Worm (Caenorhabditis elegans) whole organism, L4 larva: ENCODE results near the gene Y60A3A.24.
"Not testable (repeated sequence)": the region's sequence is repeated elsewhere in the genome, so short reads cannot be mapped to it uniquely, and the experiment has no call there.

Experiments
- D1046.2 ChIP-seq: fragments of 200-800 bp; sonication (Bioruptor generic); IDR thresholded peaks from 2 replicates; pipeline ENCODE4 v1.3.6; 2022; ENCODE audit warnings: missing genetic modification characterization, missing compliant biosample characterization
- F10B5.3 ChIP-seq: sonication (generic microtip); optimal IDR thresholded peaks from 2 replicates; lab custom pipeline; 2016; ENCODE audit warnings: mild to moderate bottlenecking, missing genetic modification characterization, missing compliant biosample characterization
- F37D6.2 ChIP-seq: sonication (generic microtip); optimal IDR thresholded peaks from 2 replicates; lab custom pipeline; 2016; ENCODE audit warnings: mild to moderate bottlenecking, missing genetic modification characterization, missing compliant biosample characterization
- F49E8.2 ChIP-seq: sonication (generic microtip); optimal IDR thresholded peaks from 2 replicates; lab custom pipeline; 2016; ENCODE audit warnings: missing compliant biosample characterization, mild to moderate bottlenecking, missing genetic modification characterization, borderline replicate concordance
- R02D3.7 ChIP-seq: fragments of 150-350 bp; sonication (generic microtip); optimal IDR thresholded peaks from 3 replicates; lab custom pipeline; 2014; ENCODE audit warnings: missing biosample characterization, missing genetic modification characterization
- T26A8.4 ChIP-seq: fragments of 200-800 bp; sonication (Bioruptor generic); IDR thresholded peaks from 2 replicates; pipeline ENCODE4 v1.3.6; 2022; ENCODE audit warnings: missing genetic modification characterization, missing compliant biosample characterization
- Y48G9A.11 ChIP-seq: fragments of 200-800 bp; sonication (Bioruptor generic); IDR thresholded peaks from 2 replicates; pipeline ENCODE4 v1.3.6; 2022; ENCODE audit warnings: missing genetic modification reagents, missing genetic modification characterization, missing compliant biosample characterization
- Y75B8A.6 ChIP-seq: fragments of 200-800 bp; sonication (Bioruptor generic); IDR thresholded peaks from 2 replicates; pipeline ENCODE4 v1.3.6; 2022; ENCODE audit warnings: missing genetic modification reagents, missing genetic modification characterization, missing compliant biosample characterization
- aha-1 ChIP-seq: fragments of 150-350 bp; peaks from one replicate; lab custom pipeline; 2014; ENCODE audit warnings: missing biosample characterization, missing genetic modification characterization
- aly-2 ChIP-seq: sonication (generic microtip); optimal IDR thresholded peaks from 2 replicates; lab custom pipeline; 2018; ENCODE audit warnings: missing biosample characterization, missing genetic modification characterization
- ama-1 ChIP-seq: fragments of 150-350 bp; optimal IDR thresholded peaks from 2 replicates; lab custom pipeline; 2014; ENCODE audit warnings: inconsistent platforms, mixed read lengths
- attf-4 ChIP-seq: sonication (generic microtip); optimal IDR thresholded peaks from 3 replicates; lab custom pipeline; 2017; ENCODE audit warnings: missing biosample characterization, missing genetic modification characterization
- ceh-44 ChIP-seq: fragments of 200-800 bp; sonication (Bioruptor generic); IDR thresholded peaks from 2 replicates; pipeline ENCODE4 v1.3.6; 2022; ENCODE audit warnings: missing genetic modification reagents, missing genetic modification characterization, missing compliant biosample characterization
- ces-1 ChIP-seq: fragments of 150-350 bp; sonication (generic microtip); optimal IDR thresholded peaks from 4 replicates; lab custom pipeline; 2014; ENCODE audit warnings: missing biosample characterization, missing genetic modification reagents, missing genetic modification characterization
- daf-12 ChIP-seq: fragments of 150-350 bp; optimal IDR thresholded peaks from 2 replicates; lab custom pipeline; 2014; ENCODE audit warnings: missing biosample characterization, missing genetic modification reagents, missing genetic modification characterization
- daf-8 ChIP-seq: fragments of 200-800 bp; sonication (Bioruptor generic); IDR thresholded peaks from 2 replicates; pipeline ENCODE4 v1.3.6; 2022; ENCODE audit warnings: missing genetic modification characterization, missing compliant biosample characterization
- egl-43 ChIP-seq: fragments of 200-800 bp; sonication (Bioruptor generic); IDR thresholded peaks from 2 replicates; pipeline ENCODE4 v1.3.6; 2022; ENCODE audit warnings: missing genetic modification reagents, missing genetic modification characterization, missing compliant biosample characterization
- gei-8 ChIP-seq: fragments of 200-800 bp; sonication (Bioruptor generic); optimal IDR thresholded peaks from 2 replicates; lab custom pipeline; 2018; ENCODE audit warnings: mild to moderate bottlenecking, missing genetic modification characterization, missing compliant biosample characterization
- hif-1 ChIP-seq, 2 experiments: sonication (generic microtip); optimal IDR thresholded peaks; 2 replicates each; lab custom pipeline; 2016 to 2017; ENCODE audit warnings: missing compliant biosample characterization in 2 of 2, missing genetic modification characterization in 2 of 2, missing genetic modification reagents in 2 of 2, missing genotype in 2 of 2, mild to moderate bottlenecking in 1 of 2
- lin-15B ChIP-seq: fragments of 150-350 bp; sonication (generic microtip); optimal IDR thresholded peaks from 3 replicates; lab custom pipeline; 2014; ENCODE audit warnings: missing biosample characterization, missing genetic modification characterization
- lin-38 ChIP-seq: fragments of 200-800 bp; sonication (Bioruptor generic); IDR thresholded peaks from 2 replicates; pipeline ENCODE4 v1.3.6; 2022; ENCODE audit warnings: missing genetic modification reagents, missing genetic modification characterization, missing compliant biosample characterization
- lin-39 ChIP-seq: fragments of 150-350 bp; optimal IDR thresholded peaks from 2 replicates; lab custom pipeline; 2014; ENCODE audit warnings: missing biosample characterization, missing genetic modification reagents, missing genetic modification characterization
- lir-3 ChIP-seq: sonication (generic microtip); optimal IDR thresholded peaks from 2 replicates; lab custom pipeline; 2016; ENCODE audit warnings: mild to moderate bottlenecking, missing genetic modification characterization, missing compliant biosample characterization
- mxl-2 ChIP-seq: fragments of 200-800 bp; sonication (Bioruptor generic); conservative IDR thresholded peaks from 2 replicates; pipeline ENCODE4 v1.3.6; 2022; ENCODE audit warnings: missing genetic modification reagents, missing genetic modification characterization, missing compliant biosample characterization
- nhr-102 ChIP-seq: sonication (generic microtip); optimal IDR thresholded peaks from 2 replicates; lab custom pipeline; 2016; ENCODE audit warnings: mild to moderate bottlenecking, missing genetic modification characterization, moderate library complexity, missing compliant biosample characterization
- nhr-11 ChIP-seq: fragments of 150-350 bp; optimal IDR thresholded peaks from 2 replicates; lab custom pipeline; 2014; ENCODE audit warnings: missing biosample characterization, missing genetic modification characterization
- nhr-111 ChIP-seq: fragments of 200-800 bp; sonication (Bioruptor generic); optimal IDR thresholded peaks from 2 replicates; lab custom pipeline; 2018; ENCODE audit warnings: mild to moderate bottlenecking, missing genetic modification characterization, missing compliant biosample characterization
- nhr-42 ChIP-seq: fragments of 200-800 bp; sonication (Bioruptor generic); IDR thresholded peaks from 2 replicates; pipeline ENCODE4 v1.3.6; 2022; ENCODE audit warnings: missing genetic modification characterization, missing compliant biosample characterization
- nhr-48 ChIP-seq: sonication (generic microtip); optimal IDR thresholded peaks from 2 replicates; lab custom pipeline; 2016; ENCODE audit warnings: mild to moderate bottlenecking, missing genetic modification characterization, missing compliant biosample characterization
- pha-4 ChIP-seq, 2 experiments: fragments of 150-350 bp in 1 of 2; fragments of 200-800 bp in 1 of 2; sonication (Bioruptor generic) in 1 of 2; IDR thresholded peaks in 1 of 2; optimal IDR thresholded peaks in 1 of 2; 2 replicates each; pipeline versions ENCODE4 v1.3.6 to Lab custom; 2014 to 2022; ENCODE audit warnings: missing genetic modification characterization in 2 of 2, missing genetic modification reagents in 2 of 2, missing biosample characterization in 1 of 2, missing compliant biosample characterization in 1 of 2
- php-3 ChIP-seq: fragments of 200-800 bp; sonication (Bioruptor generic); IDR thresholded peaks from 2 replicates; pipeline ENCODE4 v1.3.6; 2022; ENCODE audit warnings: missing genetic modification reagents, missing genetic modification characterization, missing compliant biosample characterization
- skn-1 ChIP-seq: fragments of 150-350 bp; optimal IDR thresholded peaks from 2 replicates; lab custom pipeline; 2014; ENCODE audit warnings: missing biosample characterization, missing genetic modification characterization
- snpc-1.2 ChIP-seq: fragments of 200-800 bp; sonication (Bioruptor generic); IDR thresholded peaks from 2 replicates; pipeline ENCODE4 v1.3.6; 2022; ENCODE audit warnings: missing genetic modification reagents, missing genetic modification characterization, missing compliant biosample characterization
- tag-97 ChIP-seq: fragments of 200-800 bp; sonication (Bioruptor generic); IDR thresholded peaks from 2 replicates; pipeline ENCODE4 v1.3.6; 2022; ENCODE audit warnings: missing genetic modification characterization, missing compliant biosample characterization
- unc-39 ChIP-seq: sonication (generic microtip); optimal IDR thresholded peaks from 2 replicates; lab custom pipeline; 2017; ENCODE audit warnings: missing biosample characterization, missing genetic modification characterization
- unc-62 ChIP-seq, 3 experiments: fragments of 150-350 bp in 1 of 3; sonication (generic microtip); optimal IDR thresholded peaks in 2 of 3; peaks in 1 of 3; 1 replicate in 1 of 3; 2 replicates in 2 of 3; lab custom pipeline; 2014 to 2017; ENCODE audit warnings: missing biosample characterization in 3 of 3, missing genetic modification characterization in 3 of 3, missing genetic modification reagents in 3 of 3, missing genotype in 1 of 3
- vab-7 ChIP-seq: fragments of 200-800 bp; sonication (Bioruptor generic); IDR thresholded peaks from 2 replicates; pipeline ENCODE4 v1.3.6; 2022; ENCODE audit warnings: missing genetic modification reagents, missing genetic modification characterization, missing compliant biosample characterization
- zag-1 ChIP-seq: fragments of 150-350 bp; optimal IDR thresholded peaks from 2 replicates; lab custom pipeline; 2014; ENCODE audit warnings: missing biosample characterization, missing genetic modification characterization
- zfp-2 ChIP-seq: sonication (generic microtip); optimal IDR thresholded peaks from 2 replicates; lab custom pipeline; 2016; ENCODE audit warnings: mild to moderate bottlenecking, missing genetic modification characterization, missing compliant biosample characterization
- zfp-3 ChIP-seq: fragments of 200-800 bp; sonication (Bioruptor generic); conservative IDR thresholded peaks from 2 replicates; pipeline ENCODE4 v1.3.6; 2022; ENCODE audit warnings: missing genetic modification reagents, missing genetic modification characterization, missing compliant biosample characterization
- zip-11 ChIP-seq: fragments of 200-800 bp; sonication (Bioruptor generic); IDR thresholded peaks from 2 replicates; pipeline ENCODE4 v1.3.6; 2022; ENCODE audit warnings: missing genetic modification characterization, missing compliant biosample characterization
- zip-2 ChIP-seq: fragments of 150-350 bp; optimal IDR thresholded peaks from 2 replicates; lab custom pipeline; 2014; ENCODE audit warnings: missing biosample characterization, missing genetic modification characterization

The Y60A3A.24 gene

ce11 chrV:19954491-19954890, 27.2 kb downstream of the Y60A3A.24 start:
- TF ChIP-seq Y75B8A.6 = no peak
- no peak for TF ChIP-seq nhr-111
- TF ChIP-seq T26A8.4 (GFP tag; lab: Robert Waterston, UW) = no peak
- TF ChIP-seq lin-39 (tag; lab: Kevin White, UChicago) = no peak
- no peak for TF ChIP-seq lir-3 (tag; lab: Kevin White, UChicago)
- TF ChIP-seq aly-2 (tag; lab: Kevin White, UChicago) = no peak
- peak in 1 of 2 experiments; percentile 72 for TF ChIP-seq unc-62 (GFP tag; optimal IDR thresholded peaks at IDR 0.05 in 1 of 2; lab: Kevin White, UChicago)
- TF ChIP-seq unc-62 (tag; optimal IDR thresholded peaks at IDR 0.05; lab: Kevin White, UChicago) = no peak

ce11 chrV:19949721-19950120, 32.0 kb downstream of the Y60A3A.24 start, which contains the start of gene Y60A3A.8:
Gene Y60A3A.8 (plus strand): TSS chrV:19949978.
- not testable (repeated sequence) for TF ChIP-seq aha-1 (tag; lab: Kevin White, UChicago); nhr-11 (tag; lab: Kevin White, UChicago); ceh-44 (GFP tag; lab: Robert Waterston, UW)

- TF ChIP-seq php-3; pha-4 (GFP tag; IDR thresholded peaks at IDR 0.05; lab: Robert Waterston, UW); pha-4 (tag; optimal IDR thresholded peaks at IDR 0.05; lab: Kevin White, UChicago); nhr-42 (GFP tag; lab: Robert Waterston, UW): not testable (repeated sequence)
Observed at ce11 chrV:19948993-19949392, 32.7 kb downstream of the Y60A3A.24 start, which contains the start of gene tmed-4. Gene tmed-4 (minus strand): TSS chrV:19949093.

ce11 chrV:19946529-19946928, 35.2 kb downstream of the Y60A3A.24 start, which contains the start of gene dhs-24:
Gene dhs-24 (minus strand): TSS chrV:19946629.
- TF ChIP-seq lin-38 (GFP tag; lab: Robert Waterston, UW) (0 out of 2 replicates have a peak, but pooled peaks have one; percentile 21), daf-12 (no peak), snpc-1.2 (0 out of 2 replicates have a peak, but pooled peaks have one; percentile 13), egl-43 (GFP tag; lab: Robert Waterston, UW) (no peak), daf-8 (GFP tag; lab: Robert Waterston, UW) (no peak), attf-4 (tag; lab: Kevin White, UChicago) (no peak), R02D3.7 (tag; lab: Kevin White, UChicago) (no peak), aha-1 (tag; lab: Kevin White, UChicago) (no peak), zfp-2 (tag; lab: Kevin White, UChicago) (no peak), zip-11 (no peak), zag-1 (tag; lab: Kevin White, UChicago) (no peak), ama-1 (lab: Kevin White, UChicago) (peak; percentile 55), zfp-3 (GFP tag; lab: Robert Waterston, UW) (no peak), nhr-111 (no peak), gei-8 (GFP tag; lab: Kevin White, UChicago) (no peak), F49E8.2 (tag; lab: Kevin White, UChicago) (no peak)

ce11 chrV:19936945-19937344, 44.7 kb downstream of the Y60A3A.24 start:
- TF ChIP-seq vab-7 (GFP tag; lab: Robert Waterston, UW) = no peak
- no peak for TF ChIP-seq attf-4 (tag; lab: Kevin White, UChicago)
- TF ChIP-seq hif-1 (tag; optimal IDR thresholded peaks at IDR 0.05; lab: Kevin White, UChicago) = no peak
- peak in 1 of 2 experiments; percentile 50 for TF ChIP-seq unc-62 (GFP tag; optimal IDR thresholded peaks at IDR 0.05 in 1 of 2; lab: Kevin White, UChicago)
- no peak for TF ChIP-seq unc-62 (tag; optimal IDR thresholded peaks at IDR 0.05; lab: Kevin White, UChicago)
- no peak for TF ChIP-seq ces-1 (GFP tag; lab: Kevin White, UChicago)

ce11 chrV:19934223-19934622, 47.5 kb downstream of the Y60A3A.24 start, which contains the start of gene algn-7:
Gene algn-7 (minus strand): TSS chrV:19934323.
- TF ChIP-seq nhr-102 (tag; lab: Kevin White, UChicago) = no peak
- no peak for TF ChIP-seq F10B5.3
- no peak for TF ChIP-seq zip-2 (tag; lab: Kevin White, UChicago)
- no peak for TF ChIP-seq Y48G9A.11 (GFP tag; lab: Robert Waterston, UW)
- TF ChIP-seq tag-97 (GFP tag; lab: Robert Waterston, UW) = no peak
- TF ChIP-seq lin-15B (tag; lab: Kevin White, UChicago) = no peak
- TF ChIP-seq unc-39 = no peak
- no peak for TF ChIP-seq D1046.2 (GFP tag; lab: Robert Waterston, UW)
- no peak for TF ChIP-seq hif-1 (tag; optimal IDR thresholded peaks at IDR 0.05; lab: Kevin White, UChicago)
- TF ChIP-seq nhr-48 (tag; lab: Kevin White, UChicago) = no peak
- TF ChIP-seq F37D6.2 (tag; lab: Kevin White, UChicago) = no peak
- TF ChIP-seq mxl-2 (GFP tag; lab: Robert Waterston, UW) = no peak
- TF ChIP-seq skn-1 = no peak
